Worm (Caenorhabditis elegans) whole organism, L1 larva: ENCODE results near the gene hlh-14.

Source experiments
- elt-3 ChIP-seq, 6 experiments: fragments of 150-350 bp in 1 of 6; sonication (generic microtip); optimal IDR thresholded peaks; 2 replicates each; lab custom pipeline; 2017 to 2018; ENCODE audit warnings: missing biosample characterization in 6 of 6, missing genetic modification characterization in 6 of 6, inconsistent platforms in 1 of 6
- fkh-10 ChIP-seq: sonication (generic microtip); optimal IDR thresholded peaks from 2 replicates; lab custom pipeline; 2017; ENCODE audit warnings: missing biosample characterization, missing genetic modification reagents, missing genetic modification characterization
- fos-1 ChIP-seq: fragments of 150-350 bp; optimal IDR thresholded peaks from 2 replicates; lab custom pipeline; 2014; ENCODE audit warnings: missing biosample characterization, missing genetic modification characterization
- jun-1 ChIP-seq: fragments of 150-350 bp; optimal IDR thresholded peaks from 2 replicates; lab custom pipeline; 2014; ENCODE audit warnings: missing biosample characterization, missing genetic modification reagents, missing genetic modification characterization
- mdl-1 ChIP-seq, 2 experiments: fragments of 150-350 bp; optimal IDR thresholded peaks; 2 replicates each; lab custom pipeline; 2014 to 2017; ENCODE audit warnings: missing biosample characterization in 2 of 2, missing genetic modification characterization in 2 of 2, inconsistent platforms in 1 of 2
- nhr-12 ChIP-seq: sonication (generic microtip); optimal IDR thresholded peaks from 2 replicates; lab custom pipeline; 2017; ENCODE audit warnings: missing biosample characterization, missing genetic modification characterization
- nhr-237 ChIP-seq: fragments of 150-350 bp; optimal IDR thresholded peaks from 2 replicates; lab custom pipeline; 2014; ENCODE audit warnings: missing biosample characterization, missing genetic modification characterization
- pqm-1 ChIP-seq: sonication (generic microtip); optimal IDR thresholded peaks from 3 replicates; lab custom pipeline; 2017; ENCODE audit warnings: missing biosample characterization, missing genetic modification characterization
- skn-1 ChIP-seq: fragments of 150-350 bp; optimal IDR thresholded peaks from 2 replicates; lab custom pipeline; 2014; ENCODE audit warnings: missing biosample characterization, missing genetic modification characterization
- unc-130 ChIP-seq: fragments of 150-350 bp; optimal IDR thresholded peaks from 2 replicates; lab custom pipeline; 2017; ENCODE audit warnings: missing biosample characterization, missing genetic modification characterization, inconsistent platforms
- zag-1 ChIP-seq: fragments of 150-350 bp; optimal IDR thresholded peaks from 2 replicates; lab custom pipeline; 2014; ENCODE audit warnings: missing biosample characterization, missing genetic modification characterization

DNA sequence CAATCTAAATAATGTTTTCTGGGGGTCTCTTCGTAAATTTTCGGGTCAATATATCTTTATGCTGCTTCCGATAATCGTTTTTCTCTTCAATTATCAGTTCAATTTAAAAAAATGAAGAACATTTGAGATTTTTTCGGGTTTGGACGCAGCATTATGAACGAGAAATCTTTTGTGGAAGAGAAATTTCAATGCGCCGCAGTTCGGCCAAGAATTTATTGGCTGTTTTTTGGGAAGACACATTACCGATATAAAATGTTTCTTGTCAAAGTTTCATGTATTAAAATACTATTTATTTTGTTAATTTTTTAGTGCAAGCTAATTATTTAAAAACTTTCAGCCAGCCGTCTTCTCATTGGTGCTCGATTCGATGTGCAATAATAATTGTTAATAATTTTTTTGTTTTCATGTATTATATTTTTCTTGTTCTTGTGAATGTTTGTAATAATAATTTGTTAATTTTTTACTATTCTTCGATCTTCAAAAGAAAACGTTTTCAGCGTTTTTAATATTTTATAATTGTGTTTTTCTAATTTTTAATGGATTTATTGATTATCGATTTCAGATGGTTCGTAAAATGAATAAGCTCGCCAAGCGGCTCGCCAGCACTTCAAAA lies 22.8 kb downstream of the hlh-14 start, which contains the start of the genes C18A3.10 and C18A3.3:
- no peak for TF ChIP-seq zag-1 (tag; lab: Kevin White, UChicago)
- TF ChIP-seq unc-130, result no peak
- TF ChIP-seq pqm-1 (tag; lab: Kevin White, UChicago), result no peak
- no peak for TF ChIP-seq nhr-237 (tag; lab: Kevin White, UChicago)
- no peak for TF ChIP-seq skn-1 (tag; lab: Kevin White, UChicago)
- TF ChIP-seq nhr-12 (tag; lab: Kevin White, UChicago), result no peak
- TF ChIP-seq elt-3 (tag; optimal IDR thresholded peaks at IDR 0.05; lab: Kevin White, UChicago), result no peak
- no peak for TF ChIP-seq fos-1 (tag; lab: Kevin White, UChicago)
- no peak for TF ChIP-seq jun-1 (tag; lab: Kevin White, UChicago)
- TF ChIP-seq fkh-10, result no peak
- TF ChIP-seq mdl-1 (tag; optimal IDR thresholded peaks at IDR 0.05; lab: Kevin White, UChicago), result no peak
